Fruit fly (Drosophila melanogaster) whole organism: ENCODE results near the gene LysX.

Source experiments
- Dll ChIP-seq: fragments of >200 bp; optimal IDR thresholded peaks from 2 replicates; lab custom pipeline; 2017
- psq ChIP-seq: fragments of >200 bp; optimal IDR thresholded peaks from 2 replicates; lab custom pipeline; 2017

DNA sequence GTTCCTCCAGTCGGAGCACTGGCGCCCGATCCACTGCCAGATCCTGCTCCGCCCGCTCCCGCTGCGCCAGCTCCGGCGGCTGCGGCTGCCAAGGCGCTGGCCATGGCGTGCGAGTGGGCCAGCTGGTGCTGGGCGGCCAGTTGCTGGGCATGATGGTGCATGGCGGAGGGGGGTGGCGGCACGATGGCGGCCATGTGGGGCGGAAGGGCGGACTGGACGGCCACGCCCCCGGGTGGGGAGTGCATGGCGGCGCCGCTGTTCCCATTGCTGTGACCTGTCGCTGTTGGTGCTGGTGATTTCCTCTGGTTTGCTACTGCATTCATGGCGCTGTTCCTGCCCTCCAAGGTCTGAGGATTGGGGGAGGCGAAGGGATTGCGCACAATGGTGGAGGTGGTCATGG lies 22.2 kb downstream of the LysX start:
- TF ChIP-seq psq (no peak), Dll (lab: Kevin White, UChicago) (no peak)
